Fruit fly (Drosophila melanogaster) whole organism, embryonic: Measurements from ENCODE around the gene NC2beta.
A peak's percentile ranks its signal among the peaks of the same experiment; 100 is the strongest.

ENCODE experiments used
- Asciz ChIP-seq: fragments of 200-800 bp; sonication (Bioruptor generic); optimal IDR thresholded peaks from 2 replicates; lab custom pipeline; 2017; ENCODE audit warnings: missing biosample characterization, mild to moderate bottlenecking, missing genetic modification characterization, missing genetic modification reagents
- B-H2 ChIP-seq: fragments of 200-800 bp; sonication (Bioruptor generic); optimal IDR thresholded peaks from 2 replicates; lab custom pipeline; 2018; ENCODE audit warnings: missing biosample characterization, mild to moderate bottlenecking, missing genetic modification characterization
- Bgb ChIP-seq: fragments of 200-800 bp; sonication (Bioruptor generic); IDR thresholded peaks from 2 replicates; pipeline ENCODE4 v1.3.6; 2022; ENCODE audit warnings: missing biosample characterization, missing genetic modification characterization; ENCODE audit not compliant: partially characterized antibody
- C15 ChIP-seq: fragments of 200-800 bp; sonication (Bioruptor generic); IDR thresholded peaks from 3 replicates; pipeline ENCODE4 v1.3.6; 2022; ENCODE audit warnings: missing biosample characterization, missing genetic modification characterization
- CG10959 ChIP-seq: fragments of 200-800 bp; sonication (Bioruptor generic); IDR thresholded peaks from 2 replicates; pipeline ENCODE4 v1.3.6; 2022; ENCODE audit warnings: missing biosample characterization, missing genetic modification characterization
- CG10979 ChIP-seq: fragments of 200-800 bp; sonication (Bioruptor generic); optimal IDR thresholded peaks from 2 replicates; lab custom pipeline; 2018; ENCODE audit warnings: missing biosample characterization, mild to moderate bottlenecking, missing genetic modification characterization, moderate library complexity
- CG11695 ChIP-seq: fragments of 200-800 bp; sonication (Bioruptor generic); IDR thresholded peaks from 3 replicates; pipeline ENCODE4 v1.3.6; 2022; ENCODE audit warnings: missing biosample characterization, missing genetic modification characterization
- CG12299 ChIP-seq: fragments of 200-800 bp; sonication (Bioruptor generic); optimal IDR thresholded peaks from 2 replicates; lab custom pipeline; 2018; ENCODE audit warnings: missing biosample characterization, mild to moderate bottlenecking, missing genetic modification characterization
- CG13287 ChIP-seq: fragments of 200-800 bp; sonication (Bioruptor generic); IDR thresholded peaks from 2 replicates; pipeline ENCODE4 v1.3.6; 2022; ENCODE audit warnings: missing biosample characterization, missing genetic modification characterization; ENCODE audit not compliant: partially characterized antibody
- CG15479 ChIP-seq: fragments of 200-800 bp; sonication (Bioruptor generic); optimal IDR thresholded peaks from 3 replicates; lab custom pipeline; 2019; ENCODE audit warnings: missing biosample characterization, mild to moderate bottlenecking, missing genetic modification characterization, moderate library complexity
- CG15696 ChIP-seq: fragments of 200-800 bp; sonication (Bioruptor generic); optimal IDR thresholded peaks from 2 replicates; lab custom pipeline; 2019; ENCODE audit warnings: missing biosample characterization, mild to moderate bottlenecking, missing genetic modification characterization, moderate library complexity
- CG17359 ChIP-seq: fragments of 200-800 bp; sonication (Bioruptor generic); optimal IDR thresholded peaks from 3 replicates; lab custom pipeline; 2018; ENCODE audit warnings: missing biosample characterization, mild to moderate bottlenecking, missing genetic modification characterization, moderate library complexity
- CG18476 ChIP-seq: fragments of 200-800 bp; sonication (Bioruptor generic); optimal IDR thresholded peaks from 2 replicates; lab custom pipeline; 2016; ENCODE audit warnings: missing biosample characterization, mild to moderate bottlenecking, missing genetic modification characterization
- CG18599 ChIP-seq: fragments of 200-800 bp; sonication (Bioruptor generic); optimal IDR thresholded peaks from 3 replicates; lab custom pipeline; 2017; ENCODE audit warnings: missing biosample characterization, missing genetic modification characterization, mild to moderate bottlenecking, moderate library complexity, missing genetic modification reagents
- CG3065 ChIP-seq: fragments of 200-800 bp; sonication (Bioruptor generic); optimal IDR thresholded peaks from 2 replicates; lab custom pipeline; 2016; ENCODE audit warnings: missing biosample characterization, missing genetic modification characterization
- CG3995 ChIP-seq: fragments of 200-800 bp; sonication (Bioruptor generic); optimal IDR thresholded peaks from 3 replicates; lab custom pipeline; 2016; ENCODE audit warnings: missing biosample characterization, missing genetic modification characterization
- CG4360 ChIP-seq: fragments of 200-800 bp; sonication (Bioruptor generic); IDR thresholded peaks from 2 replicates; pipeline ENCODE4 v1.3.6; 2022; ENCODE audit warnings: missing biosample characterization, missing genetic modification characterization
- CG7839 ChIP-seq: fragments of 200-800 bp; sonication (Bioruptor generic); optimal IDR thresholded peaks from 3 replicates; lab custom pipeline; 2018; ENCODE audit warnings: missing biosample characterization, mild to moderate bottlenecking, missing genetic modification characterization, moderate library complexity
- CG8290 ChIP-seq, 3 experiments: fragments of 200-800 bp; sonication (Bioruptor generic); optimal IDR thresholded peaks; 2 replicates each; lab custom pipeline; 2016 to 2019; ENCODE audit warnings: missing biosample characterization in 3 of 3, missing genetic modification characterization in 3 of 3, mild to moderate bottlenecking in 2 of 3, moderate library complexity in 1 of 3
- CG8478 ChIP-seq: fragments of >200 bp; optimal IDR thresholded peaks from 2 replicates; lab custom pipeline; 2018
- CG9797 ChIP-seq: fragments of 200-800 bp; sonication (Bioruptor generic); optimal IDR thresholded peaks from 3 replicates; lab custom pipeline; 2018; ENCODE audit warnings: missing biosample characterization, mild to moderate bottlenecking, missing genetic modification characterization
- Camta ChIP-seq: fragments of 200-800 bp; sonication (Bioruptor generic); optimal IDR thresholded peaks from 2 replicates; lab custom pipeline; 2016; ENCODE audit warnings: missing biosample characterization, missing genetic modification characterization
- Dfd ChIP-seq, 2 experiments: fragments of >200 bp; optimal IDR thresholded peaks; 2 replicates each; lab custom pipeline; 2017; ENCODE audit warnings: missing biosample characterization in 2 of 2, missing genetic modification characterization in 2 of 2
- Gug ChIP-seq: fragments of 200-800 bp; sonication (Bioruptor generic); IDR thresholded peaks from 4 replicates; pipeline ENCODE4 v1.3.6; 2022; ENCODE audit warnings: missing biosample characterization, missing genetic modification characterization
- HLH54F ChIP-seq: fragments of 200-800 bp; sonication (Bioruptor generic); optimal IDR thresholded peaks from 3 replicates; lab custom pipeline; 2016; ENCODE audit warnings: missing biosample characterization, missing genetic modification characterization
- Rfx ChIP-seq: fragments of 200-800 bp; sonication (Bioruptor generic); IDR thresholded peaks from 2 replicates; pipeline ENCODE4 v1.3.6; 2022; ENCODE audit warnings: missing biosample characterization, missing genetic modification characterization
- Rx ChIP-seq: fragments of 200-800 bp; sonication (Bioruptor generic); IDR thresholded peaks from 2 replicates; pipeline ENCODE4 v1.3.6; 2022; ENCODE audit warnings: missing biosample characterization, missing genetic modification characterization
- Scr ChIP-seq: fragments of 200-800 bp; sonication (Bioruptor generic); IDR thresholded peaks from 2 replicates; pipeline ENCODE4 v1.3.6; 2022; ENCODE audit warnings: missing biosample characterization, missing genetic modification characterization; ENCODE audit not compliant: partially characterized antibody
- Sox102F ChIP-seq: fragments of 200-800 bp; sonication (Bioruptor generic); optimal IDR thresholded peaks from 2 replicates; lab custom pipeline; 2018; ENCODE audit warnings: missing biosample characterization, mild to moderate bottlenecking, missing genetic modification characterization, moderate library complexity
- Spps ChIP-seq: fragments of 200-800 bp; sonication (Bioruptor generic); optimal IDR thresholded peaks from 2 replicates; lab custom pipeline; 2018; ENCODE audit warnings: missing biosample characterization, mild to moderate bottlenecking, missing genetic modification characterization
- Trl ChIP-seq, 3 experiments: fragments of >200 bp in 2 of 3; fragments of 200-800 bp in 1 of 3; sonication (Bioruptor generic) in 1 of 3; optimal IDR thresholded peaks; 2 replicates in 1 of 3; 3 replicates in 2 of 3; lab custom pipeline; 2016 to 2017; ENCODE audit warnings: missing biosample characterization in 1 of 3, missing genetic modification characterization in 1 of 3
- Usf ChIP-seq: fragments of 200-800 bp; sonication (Bioruptor generic); optimal IDR thresholded peaks from 2 replicates; lab custom pipeline; 2017; ENCODE audit warnings: missing genotype, missing biosample characterization, missing genetic modification characterization
- Vsx1 ChIP-seq: fragments of 200-800 bp; sonication (Bioruptor generic); optimal IDR thresholded peaks from 2 replicates; lab custom pipeline; 2017; ENCODE audit warnings: missing biosample characterization, mild to moderate bottlenecking, missing genetic modification characterization, missing genetic modification reagents
- abd-A ChIP-seq: fragments of 200-800 bp; sonication (Bioruptor generic); optimal IDR thresholded peaks from 3 replicates; lab custom pipeline; 2019; ENCODE audit warnings: missing biosample characterization, mild to moderate bottlenecking, missing genetic modification characterization, moderate library complexity
- ap ChIP-seq: fragments of 200-800 bp; sonication (Bioruptor generic); IDR thresholded peaks from 2 replicates; pipeline ENCODE4 v1.3.6; 2022; ENCODE audit warnings: missing biosample characterization, missing genetic modification characterization
- bbx ChIP-seq: fragments of 200-800 bp; sonication (Bioruptor generic); IDR thresholded peaks from 2 replicates; pipeline ENCODE4 v1.3.6; 2022; ENCODE audit warnings: missing biosample characterization, missing genetic modification characterization; ENCODE audit not compliant: partially characterized antibody
- cad ChIP-seq: fragments of >200 bp; optimal IDR thresholded peaks from 2 replicates; lab custom pipeline; 2017; ENCODE audit warnings: missing biosample characterization, missing genetic modification characterization
- cas ChIP-seq: fragments of 200-800 bp; sonication (Bioruptor generic); IDR thresholded peaks from 2 replicates; pipeline ENCODE4 v1.3.6; 2022; ENCODE audit warnings: missing biosample characterization, missing genetic modification characterization
- dpn ChIP-seq, 2 experiments: fragments of 200-800 bp; sonication (Bioruptor generic); optimal IDR thresholded peaks; 3 replicates each; lab custom pipeline; 2016; ENCODE audit warnings: missing biosample characterization in 2 of 2, missing genetic modification characterization in 2 of 2
- emc ChIP-seq: fragments of 200-800 bp; sonication (Bioruptor generic); optimal IDR thresholded peaks from 2 replicates; lab custom pipeline; 2016; ENCODE audit warnings: missing biosample characterization, missing genetic modification characterization
- ems ChIP-seq: fragments of 200-800 bp; sonication (Bioruptor generic); optimal IDR thresholded peaks from 3 replicates; lab custom pipeline; 2016; ENCODE audit warnings: missing biosample characterization, missing genetic modification characterization
- gcm2 ChIP-seq: fragments of 200-800 bp; sonication (Bioruptor generic); optimal IDR thresholded peaks from 2 replicates; lab custom pipeline; 2016; ENCODE audit warnings: missing biosample characterization, missing genetic modification characterization
- her ChIP-seq: fragments of 200-800 bp; sonication (Bioruptor generic); optimal IDR thresholded peaks from 2 replicates; lab custom pipeline; 2016; ENCODE audit warnings: missing biosample characterization, missing genetic modification characterization
- lola ChIP-seq, 3 experiments: fragments of >200 bp in 2 of 3; fragments of 200-800 bp in 1 of 3; sonication (Bioruptor generic) in 1 of 3; optimal IDR thresholded peaks; 2 replicates each; lab custom pipeline; 2017 to 2019; ENCODE audit warnings: missing biosample characterization in 3 of 3, missing genetic modification characterization in 3 of 3, mild to moderate bottlenecking in 1 of 3, moderate library complexity in 1 of 3
- pho ChIP-seq: fragments of 200-800 bp; sonication (Bioruptor generic); optimal IDR thresholded peaks from 2 replicates; lab custom pipeline; 2016; ENCODE audit warnings: missing biosample characterization, missing genetic modification characterization
- ro ChIP-seq: fragments of 200-800 bp; sonication (Bioruptor generic); IDR thresholded peaks from 2 replicates; pipeline ENCODE4 v1.3.6; 2022; ENCODE audit warnings: missing biosample characterization, missing genetic modification characterization
- tx ChIP-seq: fragments of 200-800 bp; sonication (Bioruptor generic); optimal IDR thresholded peaks from 2 replicates; lab custom pipeline; 2016; ENCODE audit warnings: missing biosample characterization, missing genetic modification characterization
- zfh1 ChIP-seq: fragments of 200-800 bp; sonication (Bioruptor generic); IDR thresholded peaks from 3 replicates; pipeline ENCODE4 v1.3.6; 2022; ENCODE audit warnings: missing biosample characterization, missing genetic modification characterization

The NC2beta gene

DNA sequence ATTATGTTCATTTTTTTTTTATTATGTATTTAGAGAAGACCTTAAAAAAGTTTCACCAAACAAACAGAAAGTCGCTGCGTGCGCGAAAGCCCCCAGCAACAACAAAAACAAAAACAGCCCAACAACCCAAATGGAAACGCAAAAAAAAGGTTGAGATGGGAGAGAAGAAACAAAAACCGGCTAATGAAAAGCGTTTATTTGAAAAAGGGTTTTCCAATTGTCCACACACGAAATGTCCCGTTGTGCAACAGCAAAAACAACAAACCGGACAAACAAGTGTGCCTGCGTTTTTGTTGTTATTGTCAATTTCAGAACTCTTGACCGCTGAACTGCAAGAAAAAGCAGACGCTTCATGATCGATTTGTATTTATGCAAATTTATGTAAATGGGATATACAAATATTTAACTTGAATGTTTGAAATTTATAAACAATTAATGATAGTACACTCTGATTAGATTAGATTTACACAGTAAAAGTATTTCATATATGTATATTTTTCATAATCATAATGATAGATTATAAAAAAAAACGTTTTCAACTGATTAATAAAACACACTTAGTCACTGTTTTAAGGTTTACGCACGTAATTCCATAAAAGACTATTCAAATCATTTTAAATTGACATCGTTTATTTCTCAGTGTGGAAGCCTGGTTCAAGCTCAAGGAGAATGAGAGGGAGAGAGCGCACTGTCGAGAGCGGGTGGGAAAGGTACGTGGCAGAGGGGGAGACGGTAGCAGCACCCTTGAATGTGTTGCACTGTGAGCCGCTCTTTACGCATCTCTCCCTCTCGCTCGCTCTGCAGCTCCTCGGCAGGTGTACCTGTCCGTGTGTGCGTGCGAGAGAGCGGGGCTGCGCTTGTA lies 49.0 kb downstream of the NC2beta start (continued):
- TF ChIP-seq her (GFP tag; lab: Kevin White, UChicago), result no peak
- TF ChIP-seq CG11695 (GFP tag; lab: Robert Waterston, UW), result peak; percentile 84
- TF ChIP-seq Scr (GFP tag; lab: Robert Waterston, UW), result no peak
- TF ChIP-seq Usf (GFP tag; lab: Kevin White, UChicago), result peak; percentile 62
- TF ChIP-seq Sox102F (GFP tag; lab: Kevin White, UChicago), result peak; percentile 80
- peak; percentile 47 for TF ChIP-seq Camta (GFP tag; lab: Kevin White, UChicago)
- peak; percentile 68 for TF ChIP-seq Spps
- peak; percentile 66 to 94 for TF ChIP-seq Trl (optimal IDR thresholded peaks at IDR 0.05; lab: Kevin White, UChicago)
- peak; percentile 20 for TF ChIP-seq Trl (GFP tag; optimal IDR thresholded peaks at IDR 0.05; lab: Kevin White, UChicago)
- TF ChIP-seq dpn (GFP tag; optimal IDR thresholded peaks at IDR 0.05; lab: Kevin White, UChicago), result peak; percentile 47 to 74
- TF ChIP-seq CG8290 (GFP tag; optimal IDR thresholded peaks at IDR 0.05; lab: Kevin White, UChicago), result peak; percentile 82
- no peak for TF ChIP-seq CG8290 (tag; optimal IDR thresholded peaks at IDR 0.05; lab: Kevin White, UChicago)
- peak; percentile 85 for TF ChIP-seq Asciz (GFP tag; lab: Kevin White, UChicago)
- TF ChIP-seq Bgb (GFP tag; lab: Robert Waterston, UW), result 0 out of 2 replicates have a peak, but pooled peaks have one; percentile 14
- peak; percentile 22 for TF ChIP-seq gcm2 (GFP tag; lab: Kevin White, UChicago)
- peak; percentile 89 for TF ChIP-seq CG7839
- TF ChIP-seq cas (GFP tag; lab: Robert Waterston, UW), result no peak
- TF ChIP-seq HLH54F, result no peak
- peak; percentile 3 for TF ChIP-seq tx (GFP tag; lab: Kevin White, UChicago)
- TF ChIP-seq ro (GFP tag; lab: Robert Waterston, UW), result no peak; the same call in 1 of the 2 replicates
- TF ChIP-seq CG15479 (GFP tag; lab: Kevin White, UChicago), result peak; percentile 35
- peak in 1 of 3 experiments; percentile 88 for TF ChIP-seq lola (GFP tag; optimal IDR thresholded peaks at IDR 0.05; lab: Kevin White, UChicago)
- peak; percentile 64 for TF ChIP-seq Rfx (GFP tag; lab: Robert Waterston, UW)
- TF ChIP-seq bbx (GFP tag; lab: Robert Waterston, UW), result no peak
- no peak; the same call in 1 of the 2 replicates for TF ChIP-seq Rx
- TF ChIP-seq Gug (GFP tag; lab: Robert Waterston, UW), result peak; percentile 35; the same call in 1 of the 4 replicates
- peak; percentile 79 for TF ChIP-seq CG15696 (tag; lab: Kevin White, UChicago)
- TF ChIP-seq emc (GFP tag; lab: Kevin White, UChicago), result no peak
- TF ChIP-seq B-H2 (GFP tag; lab: Kevin White, UChicago), result no peak
- peak; percentile 17 for TF ChIP-seq CG3995 (GFP tag; lab: Kevin White, UChicago)
- peak; percentile 75 for TF ChIP-seq CG8478 (lab: Kevin White, UChicago)
- TF ChIP-seq CG18599 (GFP tag; lab: Kevin White, UChicago), result peak; percentile 74
- TF ChIP-seq CG10979 (tag; lab: Kevin White, UChicago), result peak; percentile 89
- no peak for TF ChIP-seq abd-A (tag; lab: Kevin White, UChicago)
- TF ChIP-seq CG4360 (GFP tag; lab: Robert Waterston, UW), result peak; percentile 80
- peak; percentile 69 for TF ChIP-seq ap (GFP tag; lab: Robert Waterston, UW)
- TF ChIP-seq CG13287 (GFP tag; lab: Robert Waterston, UW), result no peak
- TF ChIP-seq Dfd (GFP tag; optimal IDR thresholded peaks at IDR 0.05; lab: Kevin White, UChicago), result no peak
- TF ChIP-seq CG12299 (tag; lab: Kevin White, UChicago), result peak; percentile 15
- peak; percentile 78 for TF ChIP-seq CG17359 (tag; lab: Kevin White, UChicago)
- TF ChIP-seq CG10959, result peak; percentile 76
- peak; percentile 80 for TF ChIP-seq zfh1 (GFP tag; lab: Robert Waterston, UW)
- no peak for TF ChIP-seq cad (GFP tag; lab: Kevin White, UChicago)
- no peak for TF ChIP-seq CG9797
- TF ChIP-seq Vsx1 (GFP tag; lab: Kevin White, UChicago), result peak; percentile 24
- no peak for TF ChIP-seq C15 (GFP tag; lab: Robert Waterston, UW)
- peak; percentile 41 for TF ChIP-seq ems
- TF ChIP-seq pho (GFP tag; lab: Kevin White, UChicago), result peak; percentile 25
- peak; percentile 54 for TF ChIP-seq CG18476 (GFP tag; lab: Kevin White, UChicago)
- TF ChIP-seq CG3065 (GFP tag; lab: Kevin White, UChicago), result peak; percentile 37
